Worm (Caenorhabditis elegans): ENCODE data around the gene pqn-75.

pqn-75 gene

ce11 chrIV:4072027-4072426 is at the start of gene pqn-75:
pqn-75 (plus strand) TSS chrIV:4072327.
- no peak for TF ChIP-seq W03F9.2 (tag; optimal IDR thresholded peaks at IDR 0.05)

ce11 chrIV:4024159-4025004 is 47.7 kb upstream of the pqn-75 start:
- TF ChIP-seq him-1 (tag; optimal IDR thresholded peaks at IDR 0.05) (no peak), dao-5 (tag; optimal IDR thresholded peaks at IDR 0.05) (no peak), W03F9.2 (tag; optimal IDR thresholded peaks at IDR 0.05) (no peak)

DNA sequence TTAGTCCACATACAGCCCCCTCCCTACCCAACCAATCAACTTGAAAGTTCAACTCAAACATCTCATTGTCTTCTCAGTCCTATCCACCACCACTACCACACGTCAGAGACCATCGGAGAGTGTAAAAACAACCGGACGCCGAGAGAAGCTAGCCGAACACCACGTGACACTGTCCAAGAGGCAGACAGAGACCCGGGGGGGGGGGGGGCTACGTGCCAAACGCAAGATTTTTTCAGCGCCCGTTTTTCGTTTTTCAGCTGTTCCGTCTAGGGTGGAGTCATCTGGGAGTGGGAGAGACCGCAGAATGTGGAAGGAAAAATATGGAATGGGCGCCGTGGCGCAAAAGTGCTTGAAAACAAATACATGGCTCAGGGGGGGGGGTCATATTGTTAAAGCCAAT is 46.2 kb upstream of the pqn-75 start:
- peak; percentile 12 for TF ChIP-seq W03F9.2 (tag; optimal IDR thresholded peaks at IDR 0.05)
- TF ChIP-seq him-1 (tag; optimal IDR thresholded peaks at IDR 0.05) = no peak

- no peak for TF ChIP-seq dao-5 (tag; optimal IDR thresholded peaks at IDR 0.05)
- TF ChIP-seq him-1 (tag; optimal IDR thresholded peaks at IDR 0.05) = no peak
- no peak for TF ChIP-seq W03F9.2 (tag; optimal IDR thresholded peaks at IDR 0.05)
Measured at ce11 chrIV:4027106-4027888, 44.8 kb upstream of the pqn-75 start.

- TF ChIP-seq him-1 (tag; optimal IDR thresholded peaks at IDR 0.05) = no peak
- no peak for TF ChIP-seq dao-5 (tag; optimal IDR thresholded peaks at IDR 0.05)
- no peak for TF ChIP-seq W03F9.2 (tag; optimal IDR thresholded peaks at IDR 0.05)
Measured at ce11 chrIV:4028177-4028576, 44.0 kb upstream of the pqn-75 start.

ce11 chrIV:4029288-4029687 is 42.8 kb upstream of the pqn-75 start:
- TF ChIP-seq dao-5 (tag; optimal IDR thresholded peaks at IDR 0.05) = no peak
- TF ChIP-seq W03F9.2 (tag; optimal IDR thresholded peaks at IDR 0.05) = no peak
- no peak for TF ChIP-seq him-1 (tag; optimal IDR thresholded peaks at IDR 0.05)

DNA sequence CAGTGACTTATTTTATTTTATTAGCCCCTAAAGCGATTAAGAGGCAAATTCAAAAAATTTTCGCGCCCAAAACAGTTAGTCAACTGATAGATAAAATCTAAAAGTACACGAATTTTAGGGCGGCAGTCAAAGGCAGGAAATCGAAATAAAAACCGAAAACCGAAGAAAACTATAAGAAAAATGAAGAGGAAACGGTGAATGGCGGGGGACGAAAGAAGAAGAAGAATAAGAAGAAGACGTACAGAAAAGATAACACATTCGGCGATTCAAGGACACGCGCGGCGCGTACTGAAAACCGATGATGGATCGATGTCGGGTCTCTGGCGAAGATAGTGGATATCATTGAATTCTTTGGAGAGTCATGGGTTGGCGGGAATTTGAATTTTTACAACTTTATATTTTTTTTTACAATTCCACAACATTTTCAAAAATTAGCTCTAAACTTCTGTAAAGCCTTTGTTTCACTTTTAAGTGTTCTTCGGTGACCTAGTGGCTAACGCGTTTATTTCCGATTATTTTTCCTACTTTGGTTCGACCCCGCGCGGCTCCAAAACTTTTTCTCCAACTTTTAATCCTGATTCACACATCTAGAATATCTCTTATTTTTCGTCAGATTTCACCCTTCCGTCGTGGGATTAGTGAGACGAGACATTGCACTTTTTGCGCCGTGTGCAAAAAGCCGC is 41.1 kb upstream of the pqn-75 start:
- TF ChIP-seq him-1 (tag; optimal IDR thresholded peaks at IDR 0.05) (no peak), W03F9.2 (tag; optimal IDR thresholded peaks at IDR 0.05) (no peak), dao-5 (tag; optimal IDR thresholded peaks at IDR 0.05) (no peak)

ce11 chrIV:4032350-4032749 is 39.8 kb upstream of the pqn-75 start:
- no peak for TF ChIP-seq W03F9.2 (tag; optimal IDR thresholded peaks at IDR 0.05)
- no peak for TF ChIP-seq him-1 (tag; optimal IDR thresholded peaks at IDR 0.05)
- TF ChIP-seq dao-5 (tag; optimal IDR thresholded peaks at IDR 0.05) = no peak

ce11 chrIV:4033490-4033889 is 38.6 kb upstream of the pqn-75 start:
- TF ChIP-seq dao-5 (tag; optimal IDR thresholded peaks at IDR 0.05) (no peak), W03F9.2 (tag; optimal IDR thresholded peaks at IDR 0.05) (no peak), him-1 (tag; optimal IDR thresholded peaks at IDR 0.05) (no peak)

DNA sequence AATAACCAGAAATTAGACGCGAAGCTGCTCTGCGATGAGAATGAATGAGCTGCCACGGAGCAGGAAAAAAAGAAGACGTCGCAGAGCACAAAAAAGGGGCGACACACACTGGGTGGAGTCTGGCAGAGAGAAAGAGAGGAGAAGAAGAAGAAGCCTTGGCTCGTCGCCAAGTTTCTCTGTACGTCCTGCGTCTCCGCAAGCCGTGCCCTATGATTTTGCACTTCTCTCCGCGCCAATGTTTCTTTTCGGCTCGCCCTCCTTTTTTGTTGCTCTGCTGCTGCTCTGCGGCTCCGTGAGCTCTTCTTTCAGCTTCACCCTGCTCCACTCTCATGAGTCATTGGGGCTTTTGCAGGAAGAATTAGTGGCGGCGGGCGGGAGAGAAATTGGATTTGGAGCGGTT is 37.2 kb upstream of the pqn-75 start, which contains the start of gene hlh-30:
Gene hlh-30, minus strand, starts transcription at position 69 of the 400 bp plus-strand sequence.
- no peak for TF ChIP-seq W03F9.2 (tag; optimal IDR thresholded peaks at IDR 0.05)
- no peak for TF ChIP-seq dao-5 (tag; optimal IDR thresholded peaks at IDR 0.05)
- TF ChIP-seq him-1 (tag; optimal IDR thresholded peaks at IDR 0.05) = peak; percentile 90

DNA sequence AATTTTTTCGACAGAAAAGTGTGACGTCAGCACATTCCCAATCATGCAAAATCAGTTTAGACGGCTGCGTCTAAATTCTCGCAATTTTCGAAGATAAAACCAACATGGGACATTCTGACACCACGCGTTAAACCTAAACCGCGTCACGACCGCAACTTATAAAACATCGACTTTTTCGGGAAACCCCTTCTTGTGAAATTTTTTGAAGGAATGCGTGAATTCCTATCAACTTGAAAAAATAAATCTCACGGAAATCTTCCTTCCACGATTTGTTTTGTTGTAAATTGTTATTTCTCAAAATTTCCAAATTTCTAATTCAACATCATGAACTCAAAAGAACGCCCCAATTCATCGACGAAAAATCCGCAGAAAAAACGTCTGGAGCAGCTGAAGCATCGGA is 32.1 kb upstream of the pqn-75 start, which contains the start of gene F35F11.2:
Gene F35F11.2, plus strand, starts transcription at position 301 of the 400 bp plus-strand sequence.
- TF ChIP-seq W03F9.2 (tag; optimal IDR thresholded peaks at IDR 0.05) = no peak
- no peak for TF ChIP-seq dao-5 (tag; optimal IDR thresholded peaks at IDR 0.05)
- no peak for TF ChIP-seq him-1 (tag; optimal IDR thresholded peaks at IDR 0.05)

- TF ChIP-seq him-1 (tag; optimal IDR thresholded peaks at IDR 0.05) = no peak
- TF ChIP-seq W03F9.2 (tag; optimal IDR thresholded peaks at IDR 0.05) = no peak
- TF ChIP-seq dao-5 (tag; optimal IDR thresholded peaks at IDR 0.05) = no peak
Measured at ce11 chrIV:4041006-4041405, 31.1 kb upstream of the pqn-75 start.

- TF ChIP-seq him-1 (tag; optimal IDR thresholded peaks at IDR 0.05) (no peak), W03F9.2 (tag; optimal IDR thresholded peaks at IDR 0.05) (peak; percentile 44)
Measured at ce11 chrIV:4042274-4042673, 29.9 kb upstream of the pqn-75 start, which contains the start of gene cdc-73. cdc-73 (plus strand) TSS chrIV:4042575.

DNA sequence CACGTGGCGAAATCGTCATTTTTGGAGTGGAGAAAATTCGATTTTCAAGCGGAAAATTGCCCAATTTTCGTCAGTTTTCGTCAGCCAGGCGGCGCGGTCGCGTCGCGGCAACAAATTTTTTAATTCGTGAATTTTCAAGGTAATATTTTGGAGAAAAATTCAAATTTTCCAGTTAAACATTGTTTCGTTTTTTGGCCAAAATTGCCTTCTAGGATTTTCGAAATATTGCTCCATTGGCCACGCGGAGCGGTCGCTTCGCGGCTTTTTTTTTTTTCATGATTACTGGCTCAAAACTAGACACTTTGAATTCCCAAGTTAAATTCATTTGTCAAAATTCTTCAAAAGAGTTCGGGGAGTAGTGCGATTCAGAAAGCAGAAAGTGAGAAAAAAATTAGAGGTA is 24.5 kb upstream of the pqn-75 start:
- no peak for TF ChIP-seq dao-5 (tag; optimal IDR thresholded peaks at IDR 0.05)
- TF ChIP-seq him-1 (tag; optimal IDR thresholded peaks at IDR 0.05) = no peak
- TF ChIP-seq W03F9.2 (tag; optimal IDR thresholded peaks at IDR 0.05) = no peak

All from whole organism, L4/young adult.